Fruit fly (Drosophila melanogaster): Measurements from ENCODE around the gene CG33922.

CG33922 gene

DNA sequence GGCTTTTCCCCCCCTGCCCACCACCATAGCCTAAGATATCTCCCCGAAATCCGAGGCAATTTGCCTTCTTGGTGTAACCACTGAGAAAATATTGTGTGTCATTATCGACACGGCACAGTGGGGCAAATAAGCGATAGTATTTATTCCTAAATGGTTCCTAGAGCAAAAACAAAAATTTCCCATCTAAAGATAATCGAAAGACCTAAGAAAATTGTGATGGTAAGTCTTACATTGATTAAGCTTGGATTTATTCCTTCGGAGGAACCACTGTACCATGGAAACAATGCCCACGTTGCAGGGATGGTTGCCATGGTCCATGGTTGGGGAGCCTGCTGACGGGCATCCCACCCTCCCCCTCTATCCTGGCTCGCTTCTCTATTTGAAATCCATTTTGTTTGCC lies 27.5 kb downstream of the CG33922 start (continued):
- peak; percentile 55; the same call in 2 of the 3 replicates for TF ChIP-seq Optix (GFP tag; IDR thresholded peaks at IDR 0.05)
- TF ChIP-seq HmgZ (tag; optimal IDR thresholded peaks at IDR 0.05) = no peak
- TF ChIP-seq CG13424 (tag; optimal IDR thresholded peaks at IDR 0.05) = peak; percentile 2
- TF ChIP-seq Dek (tag; optimal IDR thresholded peaks at IDR 0.05) = no peak
- TF ChIP-seq vnd (GFP tag; IDR thresholded peaks at IDR 0.05; ENCODE audit: partially characterized antibody) = no peak
- no peak for TF ChIP-seq CG1529 (GFP tag; optimal IDR thresholded peaks at IDR 0.05)
- no peak for TF ChIP-seq CG13624 (GFP tag; optimal IDR thresholded peaks at IDR 0.05)
- peak; percentile 15 for TF ChIP-seq az2 (GFP tag; optimal IDR thresholded peaks at IDR 0.05)
- 0 out of 3 replicates have a peak, but pooled peaks have one; percentile 12 for TF ChIP-seq otp (GFP tag; IDR thresholded peaks at IDR 0.05)
- TF ChIP-seq ftz-f1 (GFP tag; optimal IDR thresholded peaks at IDR 0.05) = no peak
- no peak for TF ChIP-seq Pdp1 (GFP tag; optimal IDR thresholded peaks at IDR 0.05)
- no peak for TF ChIP-seq gcm2 (GFP tag; optimal IDR thresholded peaks at IDR 0.05)
- TF ChIP-seq CG30431 (GFP tag; optimal IDR thresholded peaks at IDR 0.05) = peak; percentile 8
- TF ChIP-seq exex (tag; optimal IDR thresholded peaks at IDR 0.05) = no peak
- TF ChIP-seq Meics (GFP tag; optimal IDR thresholded peaks at IDR 0.05) = peak; percentile 39
- TF ChIP-seq Oli (tag; optimal IDR thresholded peaks at IDR 0.05) = peak; percentile 29
- peak; percentile 5 for TF ChIP-seq CG16815 (GFP tag; optimal IDR thresholded peaks at IDR 0.05)
- 0 out of 2 replicates have a peak, but pooled peaks have one; percentile 14 for TF ChIP-seq CG14014 (GFP tag; IDR thresholded peaks at IDR 0.05)
- peak; percentile 52; the same call in 1 of the 3 replicates for TF ChIP-seq CG34422 (GFP tag; IDR thresholded peaks at IDR 0.05)
- TF ChIP-seq ash1 (GFP tag; optimal IDR thresholded peaks at IDR 0.05) = no peak
- no peak for TF ChIP-seq CG12659 (GFP tag; optimal IDR thresholded peaks at IDR 0.05)
- TF ChIP-seq CG7556 (GFP tag; optimal IDR thresholded peaks at IDR 0.05) = peak; percentile 54
- TF ChIP-seq CG12769 (tag; optimal IDR thresholded peaks at IDR 0.05) = peak; percentile 29
- TF ChIP-seq PHDP (tag; optimal IDR thresholded peaks at IDR 0.05) = peak; percentile 32
- TF ChIP-seq CG10462 (GFP tag; optimal IDR thresholded peaks at IDR 0.05) = no peak
- no peak for TF ChIP-seq CHES-1-like (GFP tag; optimal IDR thresholded peaks at IDR 0.05)
- peak; percentile 31; the same call in 1 of the 2 replicates for TF ChIP-seq CG32767 (GFP tag; IDR thresholded peaks at IDR 0.05)
- TF ChIP-seq toy (GFP tag; IDR thresholded peaks at IDR 0.05) = no peak
- TF ChIP-seq CG6813 (GFP tag; optimal IDR thresholded peaks at IDR 0.05) = no peak
- TF ChIP-seq prd (optimal IDR thresholded peaks at IDR 0.05) = no peak
- TF ChIP-seq prd (GFP tag; IDR thresholded peaks at IDR 0.05) = peak; percentile 53; the same call in 2 of the 3 replicates
- no peak for TF ChIP-seq trh (GFP tag; optimal IDR thresholded peaks at IDR 0.05)
- no peak for TF ChIP-seq gsb-n (tag; optimal IDR thresholded peaks at IDR 0.05)
- no peak for TF ChIP-seq seq (GFP tag; IDR thresholded peaks at IDR 0.05)
- no peak for TF ChIP-seq run (tag; optimal IDR thresholded peaks at IDR 0.05)
- TF ChIP-seq insv (GFP tag; optimal IDR thresholded peaks at IDR 0.05) = no peak
- TF ChIP-seq Neu2 (GFP tag; optimal IDR thresholded peaks at IDR 0.05; ENCODE audit: borderline replicate concordance) = no peak
- TF ChIP-seq CG17568 (GFP tag; optimal IDR thresholded peaks at IDR 0.05) = no peak
- no peak for TF ChIP-seq pb (GFP tag; optimal IDR thresholded peaks at IDR 0.05)
- TF ChIP-seq CG11504 (tag; optimal IDR thresholded peaks at IDR 0.05) = peak; percentile 63
- TF ChIP-seq sima (GFP tag; optimal IDR thresholded peaks at IDR 0.05) = no peak
- TF ChIP-seq ATbp (GFP tag; optimal IDR thresholded peaks at IDR 0.05) = peak; percentile 32
- peak; percentile 22 for TF ChIP-seq CG9727 (GFP tag; optimal IDR thresholded peaks at IDR 0.05)
- TF ChIP-seq gce (GFP tag; IDR thresholded peaks at IDR 0.05) = no peak
- no peak for TF ChIP-seq CoRest (tag; optimal IDR thresholded peaks at IDR 0.05)
- TF ChIP-seq CG33213 (GFP tag; optimal IDR thresholded peaks at IDR 0.05) = no peak
- no peak for TF ChIP-seq CG4617 (GFP tag; optimal IDR thresholded peaks at IDR 0.05; ENCODE audit: borderline replicate concordance)
- TF ChIP-seq CG5953 (GFP tag; IDR thresholded peaks at IDR 0.05) = no peak
- no peak for TF ChIP-seq tup (GFP tag; optimal IDR thresholded peaks at IDR 0.05)
- peak; percentile 17; the same call in 1 of the 2 replicates for TF ChIP-seq E2f2 (GFP tag; IDR thresholded peaks at IDR 0.05)
- TF ChIP-seq Nf-YC (tag; optimal IDR thresholded peaks at IDR 0.05) = no peak

Data from whole organism, embryonic.